Worm (Caenorhabditis elegans) whole organism, L4 larva: ENCODE results near the gene F58A4.6.

ENCODE experiments used
- F10B5.3 ChIP-seq: sonication (generic microtip); optimal IDR thresholded peaks from 2 replicates; lab custom pipeline; 2016; ENCODE audit warnings: mild to moderate bottlenecking, missing genetic modification characterization, missing compliant biosample characterization
- T26A8.4 ChIP-seq: fragments of 200-800 bp; sonication (Bioruptor generic); IDR thresholded peaks from 2 replicates; pipeline ENCODE4 v1.3.6; 2022; ENCODE audit warnings: missing genetic modification characterization, missing compliant biosample characterization
- aha-1 ChIP-seq: fragments of 150-350 bp; peaks from one replicate; lab custom pipeline; 2014; ENCODE audit warnings: missing biosample characterization, missing genetic modification characterization
- aly-2 ChIP-seq: sonication (generic microtip); optimal IDR thresholded peaks from 2 replicates; lab custom pipeline; 2018; ENCODE audit warnings: missing biosample characterization, missing genetic modification characterization
- arid-1 ChIP-seq: fragments of 200-800 bp; sonication (Bioruptor generic); conservative IDR thresholded peaks from 2 replicates; pipeline ENCODE4 v1.3.6; 2022; ENCODE audit warnings: missing genetic modification reagents, missing genetic modification characterization, missing compliant biosample characterization
- attf-4 ChIP-seq: sonication (generic microtip); optimal IDR thresholded peaks from 3 replicates; lab custom pipeline; 2017; ENCODE audit warnings: missing biosample characterization, missing genetic modification characterization
- ceh-20 ChIP-seq: fragments of 200-800 bp; sonication (Bioruptor generic); IDR thresholded peaks from 2 replicates; pipeline ENCODE4 v1.3.6; 2022; ENCODE audit warnings: missing genetic modification reagents, missing genetic modification characterization, missing compliant biosample characterization
- ceh-28 ChIP-seq: fragments of 150-350 bp; optimal IDR thresholded peaks from 2 replicates; lab custom pipeline; 2014; ENCODE audit warnings: missing biosample characterization, missing genetic modification reagents, missing genetic modification characterization
- ceh-32 ChIP-seq: sonication (generic microtip); optimal IDR thresholded peaks from 2 replicates; lab custom pipeline; 2016; ENCODE audit warnings: mild to moderate bottlenecking, missing genetic modification characterization, missing compliant biosample characterization; ENCODE audit not compliant: poor library complexity
- daf-16 ChIP-seq, 3 experiments: sonication (generic microtip); optimal IDR thresholded peaks; 2 replicates each; lab custom pipeline; 2016 to 2017; ENCODE audit warnings: missing genetic modification characterization in 3 of 3, missing genetic modification reagents in 3 of 3, mild to moderate bottlenecking in 2 of 3, missing compliant biosample characterization in 2 of 3, missing biosample characterization in 1 of 3, moderate library complexity in 1 of 3
- daf-19 ChIP-seq: fragments of 200-800 bp; sonication (Bioruptor generic); conservative IDR thresholded peaks from 2 replicates; pipeline ENCODE4 v1.3.6; 2022; ENCODE audit warnings: missing genetic modification characterization, missing compliant biosample characterization
- daf-8 ChIP-seq: fragments of 200-800 bp; sonication (Bioruptor generic); IDR thresholded peaks from 2 replicates; pipeline ENCODE4 v1.3.6; 2022; ENCODE audit warnings: missing genetic modification characterization, missing compliant biosample characterization
- dmd-6 ChIP-seq: fragments of 200-800 bp; sonication (Bioruptor generic); IDR thresholded peaks from 2 replicates; pipeline ENCODE4 v1.3.6; 2022; ENCODE audit warnings: missing genetic modification reagents, missing genetic modification characterization, missing compliant biosample characterization
- dmd-8 ChIP-seq: fragments of 200-800 bp; sonication (Bioruptor generic); IDR thresholded peaks from 2 replicates; pipeline ENCODE4 v1.3.6; 2022; ENCODE audit warnings: missing genetic modification characterization, missing compliant biosample characterization
- dmd-9 ChIP-seq: fragments of 200-800 bp; sonication (Bioruptor generic); IDR thresholded peaks from 2 replicates; pipeline ENCODE4 v1.3.6; 2022; ENCODE audit warnings: missing genetic modification reagents, missing genetic modification characterization, missing compliant biosample characterization
- dpl-1 ChIP-seq: fragments of 150-350 bp; optimal IDR thresholded peaks from 2 replicates; lab custom pipeline; 2014; ENCODE audit warnings: missing biosample characterization, missing genetic modification reagents, missing genetic modification characterization
- egl-43 ChIP-seq: fragments of 200-800 bp; sonication (Bioruptor generic); IDR thresholded peaks from 2 replicates; pipeline ENCODE4 v1.3.6; 2022; ENCODE audit warnings: missing genetic modification reagents, missing genetic modification characterization, missing compliant biosample characterization
- fkh-10 ChIP-seq: fragments of 150-350 bp; optimal IDR thresholded peaks from 2 replicates; lab custom pipeline; 2014; ENCODE audit warnings: missing biosample characterization, missing genetic modification reagents, missing genetic modification characterization
- gei-8 ChIP-seq: fragments of 200-800 bp; sonication (Bioruptor generic); optimal IDR thresholded peaks from 2 replicates; lab custom pipeline; 2018; ENCODE audit warnings: mild to moderate bottlenecking, missing genetic modification characterization, missing compliant biosample characterization
- hlh-30 ChIP-seq: sonication (generic microtip); optimal IDR thresholded peaks from 2 replicates; lab custom pipeline; 2017; ENCODE audit warnings: antibody characterized with exemption, mild to moderate bottlenecking, missing genetic modification characterization, missing compliant biosample characterization; ENCODE audit not compliant: insufficient read depth
- lin-1 ChIP-seq: fragments of 200-800 bp; sonication (Bioruptor generic); IDR thresholded peaks from 2 replicates; pipeline ENCODE4 v1.3.6; 2022; ENCODE audit warnings: missing genetic modification reagents, missing genetic modification characterization, missing compliant biosample characterization
- lin-13 ChIP-seq: fragments of 150-350 bp; optimal IDR thresholded peaks from 2 replicates; lab custom pipeline; 2014; ENCODE audit warnings: missing biosample characterization, missing genetic modification reagents, missing genetic modification characterization
- lin-39 ChIP-seq: fragments of 150-350 bp; optimal IDR thresholded peaks from 2 replicates; lab custom pipeline; 2014; ENCODE audit warnings: missing biosample characterization, missing genetic modification reagents, missing genetic modification characterization
- lir-3 ChIP-seq: sonication (generic microtip); optimal IDR thresholded peaks from 2 replicates; lab custom pipeline; 2016; ENCODE audit warnings: mild to moderate bottlenecking, missing genetic modification characterization, missing compliant biosample characterization
- lsy-2 ChIP-seq, 2 experiments: fragments of 150-350 bp in 1 of 2; sonication (generic microtip) in 1 of 2; optimal IDR thresholded peaks; 2 replicates each; lab custom pipeline; 2014 to 2017; ENCODE audit warnings: missing biosample characterization in 2 of 2, missing genetic modification characterization in 2 of 2
- madf-9 ChIP-seq: fragments of 200-800 bp; sonication (Bioruptor generic); conservative IDR thresholded peaks from 2 replicates; pipeline ENCODE4 v1.3.6; 2022; ENCODE audit warnings: missing genetic modification reagents, missing genetic modification characterization, missing compliant biosample characterization
- mdl-1 ChIP-seq, 2 experiments: fragments of 150-350 bp in 1 of 2; sonication (generic microtip) in 1 of 2; optimal IDR thresholded peaks; 2 replicates each; lab custom pipeline; 2014 to 2017; ENCODE audit warnings: missing biosample characterization in 2 of 2, missing genetic modification characterization in 2 of 2
- mdt-29 ChIP-seq: fragments of 200-800 bp; sonication (Bioruptor generic); IDR thresholded peaks from 2 replicates; pipeline ENCODE4 v1.3.6; 2022; ENCODE audit warnings: missing genetic modification reagents, missing genetic modification characterization, missing compliant biosample characterization
- mep-1 ChIP-seq: fragments of 150-350 bp; sonication (generic microtip); optimal IDR thresholded peaks from 3 replicates; lab custom pipeline; 2014; ENCODE audit warnings: missing biosample characterization, missing genetic modification characterization
- mes-2 ChIP-seq: sonication (generic microtip); optimal IDR thresholded peaks from 2 replicates; lab custom pipeline; 2016; ENCODE audit warnings: missing genotype, mild to moderate bottlenecking, missing genetic modification characterization, missing compliant biosample characterization; ENCODE audit not compliant: poor library complexity, severe bottlenecking
- mxl-3 ChIP-seq: fragments of 200-800 bp; sonication (Bioruptor generic); optimal IDR thresholded peaks from 2 replicates; lab custom pipeline; 2018; ENCODE audit warnings: mild to moderate bottlenecking, missing genetic modification characterization, missing compliant biosample characterization
- nhr-10 ChIP-seq: fragments of 150-350 bp; optimal IDR thresholded peaks from 2 replicates; lab custom pipeline; 2014; ENCODE audit warnings: missing biosample characterization, missing genetic modification characterization
- nhr-11 ChIP-seq: fragments of 150-350 bp; optimal IDR thresholded peaks from 2 replicates; lab custom pipeline; 2014; ENCODE audit warnings: missing biosample characterization, missing genetic modification characterization
- nhr-237 ChIP-seq: sonication (generic microtip); optimal IDR thresholded peaks from 2 replicates; lab custom pipeline; 2017; ENCODE audit warnings: missing biosample characterization, missing genetic modification characterization
- nhr-25 ChIP-seq: sonication (generic microtip); optimal IDR thresholded peaks from 2 replicates; lab custom pipeline; 2017; ENCODE audit warnings: missing genetic modification characterization, mild to moderate bottlenecking, missing compliant biosample characterization, antibody characterized with exemption, moderate library complexity, borderline replicate concordance; ENCODE audit not compliant: insufficient read depth
- nhr-28 ChIP-seq: fragments of 150-350 bp; optimal IDR thresholded peaks from 2 replicates; lab custom pipeline; 2014; ENCODE audit warnings: missing biosample characterization, missing genetic modification characterization
- nhr-41 ChIP-seq: fragments of 200-800 bp; sonication (Bioruptor generic); IDR thresholded peaks from 2 replicates; pipeline ENCODE4 v1.3.6; 2022; ENCODE audit warnings: missing genetic modification reagents, missing genetic modification characterization, missing compliant biosample characterization
- nhr-77 ChIP-seq: fragments of 150-350 bp; optimal IDR thresholded peaks from 2 replicates; lab custom pipeline; 2014; ENCODE audit warnings: missing biosample characterization, missing genetic modification characterization
- php-3 ChIP-seq: fragments of 200-800 bp; sonication (Bioruptor generic); IDR thresholded peaks from 2 replicates; pipeline ENCODE4 v1.3.6; 2022; ENCODE audit warnings: missing genetic modification reagents, missing genetic modification characterization, missing compliant biosample characterization
- pqm-1 ChIP-seq: sonication (generic microtip); optimal IDR thresholded peaks from 2 replicates; lab custom pipeline; 2017; ENCODE audit warnings: missing biosample characterization, missing genetic modification characterization
- sdz-12 ChIP-seq: fragments of 200-800 bp; sonication (Bioruptor generic); optimal IDR thresholded peaks from 2 replicates; lab custom pipeline; 2018; ENCODE audit warnings: mild to moderate bottlenecking, missing genetic modification characterization, missing compliant biosample characterization
- snpc-4 ChIP-seq: fragments of 150-350 bp; optimal IDR thresholded peaks from 2 replicates; lab custom pipeline; 2014; ENCODE audit warnings: missing biosample characterization, missing genetic modification characterization
- tag-97 ChIP-seq: fragments of 200-800 bp; sonication (Bioruptor generic); IDR thresholded peaks from 2 replicates; pipeline ENCODE4 v1.3.6; 2022; ENCODE audit warnings: missing genetic modification characterization, missing compliant biosample characterization
- unc-39 ChIP-seq: sonication (generic microtip); optimal IDR thresholded peaks from 2 replicates; lab custom pipeline; 2017; ENCODE audit warnings: missing biosample characterization, missing genetic modification characterization
- zag-1 ChIP-seq: fragments of 150-350 bp; optimal IDR thresholded peaks from 2 replicates; lab custom pipeline; 2014; ENCODE audit warnings: missing biosample characterization, missing genetic modification characterization
- zfp-3 ChIP-seq: fragments of 200-800 bp; sonication (Bioruptor generic); conservative IDR thresholded peaks from 2 replicates; pipeline ENCODE4 v1.3.6; 2022; ENCODE audit warnings: missing genetic modification reagents, missing genetic modification characterization, missing compliant biosample characterization
- zip-11 ChIP-seq: fragments of 200-800 bp; sonication (Bioruptor generic); IDR thresholded peaks from 2 replicates; pipeline ENCODE4 v1.3.6; 2022; ENCODE audit warnings: missing genetic modification characterization, missing compliant biosample characterization
- ztf-7 ChIP-seq: fragments of 150-350 bp; optimal IDR thresholded peaks from 2 replicates; lab custom pipeline; 2014; ENCODE audit warnings: missing biosample characterization, missing genetic modification characterization

F58A4.6 gene

DNA sequence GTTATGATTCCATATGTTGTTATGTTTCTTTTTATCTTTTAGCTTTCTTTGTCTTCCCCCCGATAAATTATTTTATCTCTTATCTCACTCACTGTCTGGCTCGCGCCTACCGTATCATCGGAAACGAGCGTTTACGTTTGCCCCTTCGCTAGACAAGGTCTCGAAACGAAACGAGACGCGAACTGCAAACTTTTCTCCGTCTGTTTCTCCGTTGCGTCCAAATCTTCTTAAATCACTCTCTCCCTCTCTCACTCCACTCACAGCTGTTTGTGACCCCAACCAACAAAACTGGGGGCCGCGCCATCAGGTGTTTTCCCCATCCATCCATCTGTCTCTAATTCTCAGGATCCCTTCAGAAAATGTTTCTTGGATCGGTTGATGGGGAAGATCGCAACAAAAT is 5.9 kb downstream of the F58A4.6 start (continued):
- 0 out of 2 replicates have a peak, but pooled peaks have one; percentile 18 for TF ChIP-seq lin-1 (GFP tag; lab: Robert Waterston, UW)
- peak in 1 of 2 experiments; percentile 77 for TF ChIP-seq daf-16 (GFP tag; optimal IDR thresholded peaks at IDR 0.05; lab: Kevin White, UChicago)
- TF ChIP-seq daf-16 (tag; optimal IDR thresholded peaks at IDR 0.05; lab: Kevin White, UChicago) = peak; percentile 15
- TF ChIP-seq ceh-32 (tag; lab: Kevin White, UChicago) = no peak
- peak; percentile 51 for TF ChIP-seq hlh-30 (tag; lab: Kevin White, UChicago)
- TF ChIP-seq aha-1 (tag; lab: Kevin White, UChicago) = peak; percentile 95
- TF ChIP-seq tag-97 (GFP tag; lab: Robert Waterston, UW) = no peak
- no peak for TF ChIP-seq lin-13 (GFP tag; lab: Kevin White, UChicago)
- TF ChIP-seq nhr-11 (tag; lab: Kevin White, UChicago) = peak; percentile 49
- peak; percentile 59 for TF ChIP-seq mxl-3
- TF ChIP-seq ceh-28 (tag; lab: Kevin White, UChicago) = no peak

DNA sequence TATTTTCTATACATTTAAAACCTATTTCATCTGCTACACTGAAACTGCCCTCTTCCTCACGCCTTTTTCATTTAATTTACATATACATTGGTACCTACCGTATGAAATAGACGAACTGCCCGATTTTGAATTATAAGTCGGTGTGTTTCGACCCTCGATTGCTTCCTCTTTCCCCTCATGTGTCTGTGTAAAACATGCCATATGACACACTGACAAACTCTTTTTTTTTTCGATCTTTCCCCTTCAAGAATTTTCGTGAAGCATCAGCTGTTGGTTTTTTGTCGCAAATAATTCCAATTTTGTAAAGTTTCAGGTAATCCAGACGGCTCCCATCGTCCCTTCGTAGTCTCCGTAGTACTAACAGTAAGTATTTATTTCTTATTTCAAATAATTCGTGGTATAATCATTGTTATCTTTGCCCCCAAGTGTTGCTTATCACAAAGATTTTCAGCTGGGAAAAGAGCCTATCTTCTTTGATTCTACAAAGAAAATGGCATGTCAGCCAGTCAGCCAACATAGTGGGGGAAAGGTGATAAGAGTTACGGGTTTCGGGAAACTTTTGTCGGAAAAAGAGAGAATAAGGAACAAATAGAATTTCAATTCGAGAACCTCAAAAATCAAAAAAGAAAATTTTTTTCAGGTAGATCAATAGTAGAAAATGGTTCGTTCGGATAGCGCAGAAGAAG is 7.7 kb downstream of the F58A4.6 start:
- no peak for TF ChIP-seq ceh-20 (GFP tag; lab: Robert Waterston, UW)
- no peak for TF ChIP-seq zag-1 (tag; lab: Kevin White, UChicago)
- no peak for TF ChIP-seq nhr-41 (GFP tag; lab: Robert Waterston, UW)
- peak; percentile 11 for TF ChIP-seq mes-2 (tag; lab: Kevin White, UChicago)
- no peak for TF ChIP-seq daf-19 (GFP tag; lab: Robert Waterston, UW)
- no peak for TF ChIP-seq dpl-1 (GFP tag; lab: Kevin White, UChicago)
- no peak for TF ChIP-seq ceh-28 (tag; lab: Kevin White, UChicago)
- no peak for TF ChIP-seq nhr-10
- TF ChIP-seq F10B5.3 = no peak
- TF ChIP-seq lin-39 (tag; lab: Kevin White, UChicago) = no peak
- no peak for TF ChIP-seq arid-1 (GFP tag; lab: Robert Waterston, UW)
- no peak for TF ChIP-seq fkh-10 (GFP tag; lab: Kevin White, UChicago)
- TF ChIP-seq attf-4 (tag; lab: Kevin White, UChicago) = no peak
- TF ChIP-seq dmd-6 (GFP tag; lab: Robert Waterston, UW) = peak; percentile 53
- no peak for TF ChIP-seq mdt-29
- peak; percentile 55 for TF ChIP-seq hlh-30 (tag; lab: Kevin White, UChicago)
- no peak for TF ChIP-seq zfp-3
- TF ChIP-seq egl-43 = no peak
- TF ChIP-seq nhr-77 = peak; percentile 42
- no peak for TF ChIP-seq gei-8 (GFP tag; lab: Kevin White, UChicago)
- TF ChIP-seq zip-11 = no peak
- no peak for TF ChIP-seq dmd-9
- no peak for TF ChIP-seq T26A8.4 (GFP tag; lab: Robert Waterston, UW)
- TF ChIP-seq lsy-2 (tag; optimal IDR thresholded peaks at IDR 0.05; lab: Kevin White, UChicago) = peak in 1 of 2 experiments; percentile 28
- TF ChIP-seq lin-1 (GFP tag; lab: Robert Waterston, UW) = no peak
- TF ChIP-seq daf-8 = no peak
- TF ChIP-seq nhr-28 (tag; lab: Kevin White, UChicago) = peak; percentile 77
- no peak for TF ChIP-seq sdz-12 (GFP tag; lab: Kevin White, UChicago)
- TF ChIP-seq nhr-237 (tag; lab: Kevin White, UChicago) = no peak
- TF ChIP-seq mep-1 (tag; lab: Kevin White, UChicago) = peak; percentile 5
- TF ChIP-seq unc-39 (tag; lab: Kevin White, UChicago) = no peak
- TF ChIP-seq mdl-1 (tag; optimal IDR thresholded peaks at IDR 0.05; lab: Kevin White, UChicago) = no peak
- peak; percentile 87 for TF ChIP-seq pqm-1
- no peak for TF ChIP-seq lir-3 (tag; lab: Kevin White, UChicago)
- TF ChIP-seq nhr-25 (tag; lab: Kevin White, UChicago) = no peak
- TF ChIP-seq ztf-7 (tag; lab: Kevin White, UChicago) = no peak
- no peak for TF ChIP-seq php-3
- TF ChIP-seq madf-9 (GFP tag; lab: Robert Waterston, UW) = no peak; the same call in 1 of the 2 replicates
- TF ChIP-seq dmd-8 (GFP tag; lab: Robert Waterston, UW) = no peak
- no peak for TF ChIP-seq snpc-4 (tag; lab: Kevin White, UChicago)
- TF ChIP-seq aly-2 (tag; lab: Kevin White, UChicago) = no peak
